Fruit fly (Drosophila melanogaster) whole organism, embryonic: ENCODE data around the gene CG7646.
A peak's percentile ranks its signal among the peaks of the same experiment; 100 is the strongest.

ENCODE experiments used
- Atf6 ChIP-seq: fragments of 200-800 bp; sonication (Bioruptor generic); IDR thresholded peaks from 2 replicates; pipeline ENCODE4 v1.3.6; 2022; ENCODE audit warnings: missing biosample characterization, missing genetic modification characterization
- B-H2 ChIP-seq: fragments of 200-800 bp; sonication (Bioruptor generic); optimal IDR thresholded peaks from 2 replicates; lab custom pipeline; 2018; ENCODE audit warnings: missing biosample characterization, mild to moderate bottlenecking, missing genetic modification characterization
- CG10209 ChIP-seq: fragments of 200-800 bp; sonication (Bioruptor generic); optimal IDR thresholded peaks from 3 replicates; lab custom pipeline; 2017; ENCODE audit warnings: missing biosample characterization, mild to moderate bottlenecking, missing genetic modification characterization, missing genetic modification reagents
- CG10274 ChIP-seq: fragments of 200-800 bp; sonication (Bioruptor generic); optimal IDR thresholded peaks from 3 replicates; lab custom pipeline; 2017; ENCODE audit warnings: missing biosample characterization, mild to moderate bottlenecking, missing genetic modification characterization
- CG10565 ChIP-seq: fragments of 200-800 bp; sonication (Bioruptor generic); optimal IDR thresholded peaks from 3 replicates; lab custom pipeline; 2016; ENCODE audit warnings: missing biosample characterization, mild to moderate bottlenecking, missing genetic modification characterization
- CG11398 ChIP-seq: fragments of 200-800 bp; sonication (Bioruptor generic); optimal IDR thresholded peaks from 2 replicates; lab custom pipeline; 2016; ENCODE audit warnings: missing biosample characterization, missing genetic modification characterization
- CG11695 ChIP-seq: fragments of 200-800 bp; sonication (Bioruptor generic); IDR thresholded peaks from 3 replicates; pipeline ENCODE4 v1.3.6; 2022; ENCODE audit warnings: missing biosample characterization, missing genetic modification characterization
- CG11696 ChIP-seq: fragments of 200-800 bp; sonication (Bioruptor generic); IDR thresholded peaks from 2 replicates; pipeline ENCODE4 v1.3.6; 2022; ENCODE audit warnings: missing biosample characterization, missing genetic modification characterization
- CG1233 ChIP-seq: fragments of 200-800 bp; sonication (Bioruptor generic); optimal IDR thresholded peaks from 4 replicates; lab custom pipeline; 2018; ENCODE audit warnings: missing biosample characterization, mild to moderate bottlenecking, missing genetic modification characterization
- CG14710 ChIP-seq: fragments of 200-800 bp; sonication (Bioruptor generic); optimal IDR thresholded peaks from 3 replicates; lab custom pipeline; 2019; ENCODE audit warnings: missing biosample characterization, mild to moderate bottlenecking, missing genetic modification characterization, moderate library complexity
- CG17612 ChIP-seq: fragments of 200-800 bp; sonication (Bioruptor generic); IDR thresholded peaks from 2 replicates; pipeline ENCODE4 v1.3.6; 2022; ENCODE audit warnings: missing biosample characterization, missing genetic modification characterization
- CG17802 ChIP-seq: fragments of 200-800 bp; sonication (Bioruptor generic); optimal IDR thresholded peaks from 2 replicates; lab custom pipeline; 2018; ENCODE audit warnings: missing biosample characterization, mild to moderate bottlenecking, missing genetic modification characterization, moderate library complexity
- CG18476 ChIP-seq: fragments of 200-800 bp; sonication (Bioruptor generic); optimal IDR thresholded peaks from 2 replicates; lab custom pipeline; 2016; ENCODE audit warnings: missing biosample characterization, mild to moderate bottlenecking, missing genetic modification characterization
- CG2120 ChIP-seq: fragments of 200-800 bp; sonication (Bioruptor generic); optimal IDR thresholded peaks from 3 replicates; lab custom pipeline; 2016; ENCODE audit warnings: missing biosample characterization, missing genetic modification characterization
- CG2202 ChIP-seq: fragments of 200-800 bp; sonication (Bioruptor generic); optimal IDR thresholded peaks from 2 replicates; lab custom pipeline; 2018; ENCODE audit warnings: missing biosample characterization, mild to moderate bottlenecking, missing genetic modification characterization
- CG31388 ChIP-seq: fragments of 200-800 bp; sonication (Bioruptor generic); optimal IDR thresholded peaks from 2 replicates; lab custom pipeline; 2016; ENCODE audit warnings: missing biosample characterization, missing genetic modification characterization
- CG3407 ChIP-seq: fragments of 200-800 bp; sonication (Bioruptor generic); optimal IDR thresholded peaks from 2 replicates; lab custom pipeline; 2018; ENCODE audit warnings: missing biosample characterization, mild to moderate bottlenecking, missing genetic modification characterization
- CG3726 ChIP-seq: fragments of 200-800 bp; sonication (Bioruptor generic); IDR thresholded peaks from 3 replicates; pipeline ENCODE4, ENCODE4 v1.3.6; 2022; ENCODE audit warnings: missing biosample characterization, missing genetic modification characterization
- CG4404 ChIP-seq: fragments of 200-800 bp; sonication (Bioruptor generic); IDR thresholded peaks from 2 replicates; pipeline ENCODE4 v1.3.6; 2022; ENCODE audit warnings: missing biosample characterization, missing genetic modification characterization
- Doc2 ChIP-seq: fragments of 200-800 bp; sonication (Bioruptor generic); IDR thresholded peaks from 2 replicates; pipeline ENCODE4 v1.3.6; 2022; ENCODE audit warnings: missing biosample characterization, missing genetic modification characterization
- Fer2 ChIP-seq: fragments of 200-800 bp; sonication (Bioruptor generic); optimal IDR thresholded peaks from 2 replicates; lab custom pipeline; 2018; ENCODE audit warnings: missing biosample characterization, mild to moderate bottlenecking, missing genetic modification characterization, moderate library complexity
- Fer3 ChIP-seq: fragments of 200-800 bp; sonication (Bioruptor generic); optimal IDR thresholded peaks from 2 replicates; lab custom pipeline; 2018; ENCODE audit warnings: missing biosample characterization, mild to moderate bottlenecking, missing genetic modification characterization, moderate library complexity
- Gug ChIP-seq: fragments of 200-800 bp; sonication (Bioruptor generic); IDR thresholded peaks from 4 replicates; pipeline ENCODE4 v1.3.6; 2022; ENCODE audit warnings: missing biosample characterization, missing genetic modification characterization
- HHEX ChIP-seq: fragments of 200-800 bp; sonication (Bioruptor generic); optimal IDR thresholded peaks from 3 replicates; lab custom pipeline; 2017; ENCODE audit warnings: missing biosample characterization, mild to moderate bottlenecking, missing genetic modification characterization, missing genetic modification reagents
- Hey ChIP-seq: fragments of 200-800 bp; sonication (Bioruptor generic); optimal IDR thresholded peaks from 3 replicates; lab custom pipeline; 2018; ENCODE audit warnings: missing biosample characterization, mild to moderate bottlenecking, missing genetic modification characterization
- Hr78 ChIP-seq, 2 experiments: fragments of 200-800 bp in 1 of 2; fragments of >200 bp in 1 of 2; sonication (Bioruptor generic) in 1 of 2; optimal IDR thresholded peaks; 2 replicates each; lab custom pipeline; 2017 to 2019; ENCODE audit warnings: missing biosample characterization in 2 of 2, missing genetic modification characterization in 2 of 2, mild to moderate bottlenecking in 1 of 2, moderate library complexity in 1 of 2
- Hsf ChIP-seq: fragments of 200-800 bp; sonication (Bioruptor generic); optimal IDR thresholded peaks from 3 replicates; lab custom pipeline; 2016; ENCODE audit warnings: missing biosample characterization, missing genetic modification characterization
- MESR4 ChIP-seq: fragments of 200-800 bp; sonication (Bioruptor generic); optimal IDR thresholded peaks from 2 replicates; lab custom pipeline; 2018; ENCODE audit warnings: missing biosample characterization, mild to moderate bottlenecking, missing genetic modification characterization, moderate library complexity
- Med ChIP-seq: fragments of 200-800 bp; sonication (Bioruptor generic); peaks from one replicate; lab custom pipeline; 2016; ENCODE audit warnings: missing biosample characterization, missing genetic modification characterization, mild to moderate bottlenecking, inconsistent platforms, moderate library complexity
- Meics ChIP-seq: fragments of 200-800 bp; sonication (Bioruptor generic); optimal IDR thresholded peaks from 2 replicates; lab custom pipeline; 2017; ENCODE audit warnings: missing biosample characterization, mild to moderate bottlenecking, missing genetic modification characterization
- Mes4 ChIP-seq: fragments of 200-800 bp; sonication (Bioruptor generic); optimal IDR thresholded peaks from 2 replicates; lab custom pipeline; 2016; ENCODE audit warnings: missing biosample characterization, missing genetic modification characterization
- Rfx ChIP-seq: fragments of 200-800 bp; sonication (Bioruptor generic); IDR thresholded peaks from 2 replicates; pipeline ENCODE4 v1.3.6; 2022; ENCODE audit warnings: missing biosample characterization, missing genetic modification characterization
- ab ChIP-seq: fragments of 200-800 bp; sonication (Bioruptor generic); optimal IDR thresholded peaks from 2 replicates; lab custom pipeline; 2016; ENCODE audit warnings: missing biosample characterization, missing genetic modification characterization
- bsh ChIP-seq, 2 experiments: fragments of 200-800 bp; sonication (Bioruptor generic); optimal IDR thresholded peaks; 2 replicates each; lab custom pipeline; 2017 to 2018; ENCODE audit warnings: mild to moderate bottlenecking in 2 of 2, missing biosample characterization in 2 of 2, missing genetic modification characterization in 2 of 2, moderate library complexity in 1 of 2
- crc ChIP-seq: fragments of 200-800 bp; sonication (Bioruptor generic); optimal IDR thresholded peaks from 2 replicates; lab custom pipeline; 2016; ENCODE audit warnings: missing biosample characterization, missing genetic modification characterization
- dmrt11E ChIP-seq: fragments of 200-800 bp; sonication (Bioruptor generic); optimal IDR thresholded peaks from 3 replicates; lab custom pipeline; 2018; ENCODE audit warnings: missing biosample characterization, mild to moderate bottlenecking, missing genetic modification characterization, moderate library complexity
- exex ChIP-seq: fragments of 200-800 bp; sonication (Bioruptor generic); optimal IDR thresholded peaks from 4 replicates; lab custom pipeline; 2018; ENCODE audit warnings: missing biosample characterization, mild to moderate bottlenecking, missing genetic modification characterization, moderate library complexity
- fd3F ChIP-seq: fragments of 200-800 bp; sonication (Bioruptor generic); optimal IDR thresholded peaks from 2 replicates; lab custom pipeline; 2018; ENCODE audit warnings: missing biosample characterization, mild to moderate bottlenecking, missing genetic modification characterization, moderate library complexity
- insv ChIP-seq, 2 experiments: fragments of 200-800 bp; sonication (Bioruptor generic); optimal IDR thresholded peaks; 3 replicates each; lab custom pipeline; 2016 to 2018; ENCODE audit warnings: missing biosample characterization in 2 of 2, missing genetic modification characterization in 2 of 2
- lola ChIP-seq, 3 experiments: fragments of >200 bp in 2 of 3; fragments of 200-800 bp in 1 of 3; sonication (Bioruptor generic) in 1 of 3; optimal IDR thresholded peaks; 2 replicates each; lab custom pipeline; 2017 to 2019; ENCODE audit warnings: missing biosample characterization in 3 of 3, missing genetic modification characterization in 3 of 3, mild to moderate bottlenecking in 1 of 3, moderate library complexity in 1 of 3
- pfk ChIP-seq: fragments of 200-800 bp; sonication (Bioruptor generic); optimal IDR thresholded peaks from 2 replicates; lab custom pipeline; 2018; ENCODE audit warnings: missing biosample characterization, mild to moderate bottlenecking, missing genetic modification characterization, moderate library complexity
- phol ChIP-seq: fragments of 200-800 bp; sonication (Bioruptor generic); optimal IDR thresholded peaks from 3 replicates; lab custom pipeline; 2018; ENCODE audit warnings: missing biosample characterization, mild to moderate bottlenecking, missing genetic modification characterization, moderate library complexity
- sc ChIP-seq, 3 experiments: fragments of >200 bp in 2 of 3; fragments of 200-800 bp in 1 of 3; sonication (Bioruptor generic) in 1 of 3; optimal IDR thresholded peaks; 2 replicates in 2 of 3; 3 replicates in 1 of 3; lab custom pipeline; 2017; ENCODE audit warnings: mild to moderate bottlenecking in 1 of 3, missing biosample characterization in 1 of 3, missing genetic modification characterization in 1 of 3, missing genetic modification reagents in 1 of 3
- schlank ChIP-seq: fragments of 200-800 bp; sonication (Bioruptor generic); optimal IDR thresholded peaks from 2 replicates; lab custom pipeline; 2018; ENCODE audit warnings: missing biosample characterization, mild to moderate bottlenecking, missing genetic modification characterization
- sens ChIP-seq: fragments of 200-800 bp; sonication (Bioruptor generic); peaks from one replicate; lab custom pipeline; 2016; ENCODE audit warnings: missing biosample characterization, missing genetic modification characterization
- so ChIP-seq: fragments of 200-800 bp; sonication (Bioruptor generic); IDR thresholded peaks from 3 replicates; pipeline ENCODE4 v1.3.6; 2022; ENCODE audit warnings: missing biosample characterization, missing genetic modification characterization
- stc ChIP-seq: fragments of 200-800 bp; sonication (Bioruptor generic); IDR thresholded peaks from 2 replicates; pipeline ENCODE4 v1.3.6; 2022; ENCODE audit warnings: missing biosample characterization, missing genetic modification characterization
- tgo ChIP-seq: fragments of 200-800 bp; sonication (Bioruptor generic); IDR thresholded peaks from 3 replicates; pipeline ENCODE4 v1.3.6; 2022; ENCODE audit warnings: missing biosample characterization, missing genetic modification characterization
- twi ChIP-seq: fragments of 200-800 bp; optimal IDR thresholded peaks from 2 replicates; lab custom pipeline; 2019; ENCODE audit warnings: missing biosample characterization, mild to moderate bottlenecking, missing genetic modification characterization, moderate library complexity

Gene CG7646

DNA sequence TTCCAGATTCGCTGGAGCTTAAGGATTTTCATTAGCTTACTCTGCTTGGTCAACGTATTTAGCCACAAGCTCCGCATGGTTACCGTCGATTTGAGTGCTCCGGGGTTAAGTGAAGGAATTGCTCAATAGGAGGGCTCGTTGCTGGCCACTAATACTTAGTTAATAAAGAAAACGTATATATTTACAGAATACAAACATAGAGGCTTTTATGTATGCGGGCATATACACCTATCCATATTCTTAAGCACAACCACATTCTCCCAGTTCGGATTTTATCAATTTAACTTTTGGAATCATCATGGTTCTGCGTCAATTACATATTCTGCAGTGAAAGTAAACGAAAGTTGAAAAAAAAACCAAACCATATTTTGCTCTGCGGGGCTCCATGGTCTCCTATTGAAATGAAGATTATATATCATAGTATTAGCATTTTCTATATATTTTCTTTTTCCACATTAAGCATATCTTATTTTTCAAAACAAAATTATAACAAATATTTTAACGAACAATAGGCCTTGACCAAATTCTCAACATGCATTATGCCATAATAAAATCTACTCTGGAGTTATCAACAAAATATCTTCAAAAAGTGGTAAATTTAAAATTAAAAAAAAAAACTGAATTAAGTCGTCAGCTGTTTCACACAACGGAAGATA, 8.5 kb downstream of the CG7646 start, which contains the start of the genes Tom20 and Gabat (continued):
- TF ChIP-seq MESR4 (GFP tag; lab: Kevin White, UChicago) (peak; percentile 41), sens (GFP tag; lab: Kevin White, UChicago) (peak; percentile 69), CG1233 (GFP tag; lab: Kevin White, UChicago) (no peak), CG11398 (GFP tag; lab: Kevin White, UChicago) (no peak), CG3407 (GFP tag; lab: Kevin White, UChicago) (no peak), CG2120 (GFP tag; lab: Kevin White, UChicago) (peak; percentile 4), CG31388 (GFP tag; lab: Kevin White, UChicago) (no peak), Hsf (GFP tag; lab: Kevin White, UChicago) (no peak), B-H2 (GFP tag; lab: Kevin White, UChicago) (peak; percentile 42), CG4404 (GFP tag; lab: Robert Waterston, UW) (no peak), exex (peak; percentile 13), CG10209 (GFP tag; lab: Kevin White, UChicago) (no peak), Fer3 (tag; lab: Kevin White, UChicago) (peak; percentile 9), CG10274 (GFP tag; lab: Kevin White, UChicago) (no peak), Atf6 (GFP tag; lab: Robert Waterston, UW) (0 out of 2 replicates have a peak, but pooled peaks have one; percentile 18), CG17802 (tag; lab: Kevin White, UChicago) (no peak), CG18476 (GFP tag; lab: Kevin White, UChicago) (no peak), insv (GFP tag; optimal IDR thresholded peaks at IDR 0.05; lab: Kevin White, UChicago) (no peak), schlank (tag; lab: Kevin White, UChicago) (no peak), so (GFP tag; lab: Robert Waterston, UW) (no peak), Meics (no peak), twi (no peak), Rfx (GFP tag; lab: Robert Waterston, UW) (no peak), lola (GFP tag; optimal IDR thresholded peaks at IDR 0.05; lab: Kevin White, UChicago) (peak in 1 of 3 experiments; percentile 43), crc (GFP tag; lab: Kevin White, UChicago) (no peak), fd3F (GFP tag; lab: Kevin White, UChicago) (peak; percentile 12), CG10565 (GFP tag; lab: Kevin White, UChicago) (no peak), CG17612 (GFP tag; lab: Robert Waterston, UW) (no peak), CG2202 (tag; lab: Kevin White, UChicago) (no peak), Med (peak; percentile 22), tgo (GFP tag; lab: Robert Waterston, UW) (no peak), stc (GFP tag; lab: Robert Waterston, UW) (no peak), Hr78 (GFP tag; optimal IDR thresholded peaks at IDR 0.05; lab: Kevin White, UChicago) (no peak), CG11695 (GFP tag; lab: Robert Waterston, UW) (no peak), CG11696 (no peak), ab (GFP tag; lab: Kevin White, UChicago) (no peak), Hey (tag; lab: Kevin White, UChicago) (no peak), dmrt11E (no peak), sc (optimal IDR thresholded peaks at IDR 0.05; lab: Kevin White, UChicago) (no peak), sc (GFP tag; optimal IDR thresholded peaks at IDR 0.05; lab: Kevin White, UChicago) (no peak), Gug (GFP tag; lab: Robert Waterston, UW) (no peak), Fer2 (peak; percentile 28), HHEX (GFP tag; lab: Kevin White, UChicago) (no peak), Doc2 (no peak), CG14710 (tag; lab: Kevin White, UChicago) (no peak), bsh (GFP tag; optimal IDR thresholded peaks at IDR 0.05; lab: Kevin White, UChicago) (peak in 1 of 2 experiments; percentile 17), phol (tag; lab: Kevin White, UChicago) (no peak), pfk (GFP tag; lab: Kevin White, UChicago) (no peak), Mes4 (GFP tag; lab: Kevin White, UChicago) (no peak), CG3726 (GFP tag; lab: Robert Waterston, UW) (no peak)
